Fruit fly (Drosophila melanogaster) whole organism, embryonic: Measurements from ENCODE around the gene CG1074.

Experiments used
- Antp ChIP-seq: fragments of 200-800 bp; sonication (Bioruptor generic); optimal IDR thresholded peaks from 3 replicates; lab custom pipeline; 2016; ENCODE audit warnings: missing biosample characterization, missing genetic modification characterization
- Atf6 ChIP-seq: fragments of 200-800 bp; sonication (Bioruptor generic); IDR thresholded peaks from 2 replicates; pipeline ENCODE4 v1.3.6; 2022; ENCODE audit warnings: missing biosample characterization, missing genetic modification characterization
- Bteb2 ChIP-seq: fragments of 200-800 bp; sonication (Bioruptor generic); optimal IDR thresholded peaks from 2 replicates; lab custom pipeline; 2016; ENCODE audit warnings: missing biosample characterization, missing genetic modification characterization
- CG10147 ChIP-seq: fragments of 200-800 bp; sonication (Bioruptor generic); optimal IDR thresholded peaks from 2 replicates; lab custom pipeline; 2019; ENCODE audit warnings: missing biosample characterization, mild to moderate bottlenecking, missing genetic modification characterization, moderate library complexity
- CG11085 ChIP-seq: fragments of 200-800 bp; sonication (Bioruptor generic); IDR thresholded peaks from 2 replicates; pipeline ENCODE4 v1.3.6; 2022; ENCODE audit warnings: missing biosample characterization, missing genetic modification characterization
- CG14441 ChIP-seq: fragments of 200-800 bp; sonication (Bioruptor generic); IDR thresholded peaks from 2 replicates; pipeline ENCODE4 v1.3.6; 2022; ENCODE audit warnings: missing biosample characterization, missing genetic modification characterization
- CG15011 ChIP-seq: fragments of 200-800 bp; sonication (Bioruptor generic); optimal IDR thresholded peaks from 3 replicates; lab custom pipeline; 2018; ENCODE audit warnings: missing biosample characterization, mild to moderate bottlenecking, missing genetic modification characterization
- CG15601 ChIP-seq: fragments of 200-800 bp; sonication (Bioruptor generic); optimal IDR thresholded peaks from 3 replicates; lab custom pipeline; 2019; ENCODE audit warnings: missing biosample characterization, mild to moderate bottlenecking, missing genetic modification characterization, moderate library complexity
- CG17568 ChIP-seq: fragments of 200-800 bp; sonication (Bioruptor generic); optimal IDR thresholded peaks from 2 replicates; lab custom pipeline; 2018; ENCODE audit warnings: missing biosample characterization, mild to moderate bottlenecking, missing genetic modification characterization, moderate library complexity
- CG17912 ChIP-seq: fragments of 200-800 bp; sonication (Bioruptor generic); optimal IDR thresholded peaks from 2 replicates; lab custom pipeline; 2018; ENCODE audit warnings: missing biosample characterization, mild to moderate bottlenecking, missing genetic modification characterization
- CG32532 ChIP-seq: fragments of 200-800 bp; sonication (Bioruptor generic); IDR thresholded peaks from 2 replicates; pipeline ENCODE4 v1.3.6; 2022; ENCODE audit warnings: missing biosample characterization, missing genetic modification characterization
- CG4360 ChIP-seq: fragments of 200-800 bp; sonication (Bioruptor generic); IDR thresholded peaks from 2 replicates; pipeline ENCODE4 v1.3.6; 2022; ENCODE audit warnings: missing biosample characterization, missing genetic modification characterization
- CG5180 ChIP-seq: fragments of 200-800 bp; sonication (Bioruptor generic); optimal IDR thresholded peaks from 3 replicates; lab custom pipeline; 2017; ENCODE audit warnings: missing biosample characterization, missing genetic modification characterization, mild to moderate bottlenecking, moderate library complexity, missing genetic modification reagents
- CG9437 ChIP-seq: fragments of 200-800 bp; sonication (Bioruptor generic); optimal IDR thresholded peaks from 2 replicates; lab custom pipeline; 2018; ENCODE audit warnings: missing biosample characterization, mild to moderate bottlenecking, missing genetic modification characterization
- CG9932 ChIP-seq: fragments of 200-800 bp; sonication (Bioruptor generic); IDR thresholded peaks from 2 replicates; pipeline ENCODE4 v1.3.6; 2022; ENCODE audit warnings: missing biosample characterization, missing genetic modification characterization
- Doc2 ChIP-seq: fragments of 200-800 bp; sonication (Bioruptor generic); IDR thresholded peaks from 2 replicates; pipeline ENCODE4 v1.3.6; 2022; ENCODE audit warnings: missing biosample characterization, missing genetic modification characterization
- Dp ChIP-seq: fragments of 200-800 bp; sonication (Bioruptor generic); optimal IDR thresholded peaks from 2 replicates; lab custom pipeline; 2018; ENCODE audit warnings: missing biosample characterization, mild to moderate bottlenecking, missing genetic modification characterization, moderate library complexity
- Dref ChIP-seq: fragments of 200-800 bp; sonication (Bioruptor generic); IDR thresholded peaks from 2 replicates; pipeline ENCODE4 v1.3.6; 2022; ENCODE audit warnings: missing biosample characterization, missing genetic modification characterization
- Eip74EF ChIP-seq, 2 experiments: fragments of 200-800 bp in 1 of 2; fragments of >200 bp in 1 of 2; sonication (Bioruptor generic) in 1 of 2; optimal IDR thresholded peaks; 2 replicates each; lab custom pipeline; 2017 to 2019; ENCODE audit warnings: missing biosample characterization in 2 of 2, missing genetic modification characterization in 2 of 2, mild to moderate bottlenecking in 1 of 2, moderate library complexity in 1 of 2
- Elba2 ChIP-seq: fragments of 200-800 bp; sonication (Bioruptor generic); optimal IDR thresholded peaks from 3 replicates; lab custom pipeline; 2016; ENCODE audit warnings: missing biosample characterization, missing genetic modification characterization
- Hand ChIP-seq: fragments of 200-800 bp; sonication (Bioruptor generic); optimal IDR thresholded peaks from 2 replicates; lab custom pipeline; 2017; ENCODE audit warnings: mild to moderate bottlenecking, missing biosample characterization, missing genetic modification reagents, missing genetic modification characterization
- Hey ChIP-seq: fragments of 200-800 bp; sonication (Bioruptor generic); optimal IDR thresholded peaks from 3 replicates; lab custom pipeline; 2018; ENCODE audit warnings: missing biosample characterization, mild to moderate bottlenecking, missing genetic modification characterization
- Lpt ChIP-seq: fragments of >200 bp; optimal IDR thresholded peaks from 2 replicates; lab custom pipeline; 2018; ENCODE audit warnings: missing biosample characterization, missing genetic modification characterization
- Med ChIP-seq: fragments of 200-800 bp; sonication (Bioruptor generic); peaks from one replicate; lab custom pipeline; 2016; ENCODE audit warnings: missing biosample characterization, missing genetic modification characterization, mild to moderate bottlenecking, inconsistent platforms, moderate library complexity
- NC2α ChIP-seq: fragments of 200-800 bp; sonication (Bioruptor generic); optimal IDR thresholded peaks from 2 replicates; lab custom pipeline; 2016; ENCODE audit warnings: missing biosample characterization, missing genetic modification characterization
- NK7.1 ChIP-seq: fragments of 200-800 bp; sonication (Bioruptor generic); optimal IDR thresholded peaks from 3 replicates; lab custom pipeline; 2016; ENCODE audit warnings: missing biosample characterization, missing genetic modification characterization
- Ptx1 ChIP-seq: fragments of 200-800 bp; sonication (Bioruptor generic); IDR thresholded peaks from 2 replicates; pipeline ENCODE4 v1.3.6; 2022; ENCODE audit warnings: missing biosample characterization, missing genetic modification characterization
- Rfx ChIP-seq: fragments of 200-800 bp; sonication (Bioruptor generic); IDR thresholded peaks from 2 replicates; pipeline ENCODE4 v1.3.6; 2022; ENCODE audit warnings: missing biosample characterization, missing genetic modification characterization
- Scr ChIP-seq: fragments of 200-800 bp; sonication (Bioruptor generic); IDR thresholded peaks from 2 replicates; pipeline ENCODE4 v1.3.6; 2022; ENCODE audit warnings: missing biosample characterization, missing genetic modification characterization; ENCODE audit not compliant: partially characterized antibody
- Six4 ChIP-seq: fragments of 200-800 bp; sonication (Bioruptor generic); optimal IDR thresholded peaks from 2 replicates; lab custom pipeline; 2016; ENCODE audit warnings: missing biosample characterization, missing genetic modification characterization
- al ChIP-seq: fragments of 200-800 bp; sonication (Bioruptor generic); IDR thresholded peaks from 2 replicates; pipeline ENCODE4 v1.3.6; 2022; ENCODE audit warnings: missing biosample characterization, missing genetic modification characterization
- ara ChIP-seq: fragments of 200-800 bp; sonication (Bioruptor generic); IDR thresholded peaks from 2 replicates; pipeline ENCODE4 v1.3.6; 2022; ENCODE audit warnings: missing biosample characterization, missing genetic modification characterization
- az2 ChIP-seq: fragments of 200-800 bp; sonication (Bioruptor generic); optimal IDR thresholded peaks from 3 replicates; lab custom pipeline; 2016; ENCODE audit warnings: missing biosample characterization, missing genetic modification characterization
- btn ChIP-seq: fragments of 200-800 bp; sonication (Bioruptor generic); optimal IDR thresholded peaks from 2 replicates; lab custom pipeline; 2016; ENCODE audit warnings: missing biosample characterization, missing genetic modification characterization
- cg ChIP-seq: fragments of 200-800 bp; sonication (Bioruptor generic); optimal IDR thresholded peaks from 3 replicates; lab custom pipeline; 2019; ENCODE audit warnings: missing biosample characterization, mild to moderate bottlenecking, missing genetic modification characterization, moderate library complexity
- cwo ChIP-seq: fragments of 200-800 bp; sonication (Bioruptor generic); optimal IDR thresholded peaks from 3 replicates; lab custom pipeline; 2017; ENCODE audit warnings: missing biosample characterization, missing genetic modification characterization, mild to moderate bottlenecking, moderate library complexity, missing genetic modification reagents
- dan ChIP-seq: fragments of 200-800 bp; sonication (Bioruptor generic); IDR thresholded peaks from 2 replicates; pipeline ENCODE4 v1.3.6; 2022; ENCODE audit warnings: missing biosample characterization, missing genetic modification characterization
- gt ChIP-seq: fragments of 200-800 bp; sonication (Bioruptor generic); IDR thresholded peaks from 2 replicates; pipeline ENCODE4 v1.3.6; 2022; ENCODE audit warnings: missing biosample characterization, missing genetic modification characterization
- ham ChIP-seq: fragments of 200-800 bp; sonication (Bioruptor generic); IDR thresholded peaks from 2 replicates; pipeline ENCODE4 v1.3.6; 2022; ENCODE audit warnings: missing biosample characterization, missing genetic modification characterization
- kah ChIP-seq: fragments of 200-800 bp; sonication (Bioruptor generic); optimal IDR thresholded peaks from 2 replicates; lab custom pipeline; 2018; ENCODE audit warnings: missing biosample characterization, mild to moderate bottlenecking, missing genetic modification characterization
- kay ChIP-seq: fragments of 200-800 bp; sonication (Bioruptor generic); optimal IDR thresholded peaks from 2 replicates; lab custom pipeline; 2016; ENCODE audit warnings: missing biosample characterization, missing genetic modification characterization
- mirr ChIP-seq: fragments of 200-800 bp; sonication (Bioruptor generic); optimal IDR thresholded peaks from 3 replicates; lab custom pipeline; 2018; ENCODE audit warnings: missing biosample characterization, mild to moderate bottlenecking, missing genetic modification characterization
- mld ChIP-seq: fragments of 200-800 bp; sonication (Bioruptor generic); IDR thresholded peaks from 3 replicates; pipeline ENCODE4 v1.3.6; 2022; ENCODE audit warnings: missing biosample characterization, missing genetic modification characterization; ENCODE audit not compliant: partially characterized antibody
- ranshi ChIP-seq: fragments of 200-800 bp; sonication (Bioruptor generic); IDR thresholded peaks from 2 replicates; pipeline ENCODE4 v1.3.6; 2022; ENCODE audit warnings: missing biosample characterization, missing genetic modification characterization
- rib ChIP-seq: fragments of 200-800 bp; sonication (Bioruptor generic); IDR thresholded peaks from 2 replicates; pipeline ENCODE4 v1.3.6; 2022; ENCODE audit warnings: missing biosample characterization, missing genetic modification characterization
- run ChIP-seq: fragments of 200-800 bp; sonication (Bioruptor generic); optimal IDR thresholded peaks from 3 replicates; lab custom pipeline; 2018; ENCODE audit warnings: missing biosample characterization, mild to moderate bottlenecking, missing genetic modification characterization
- sens-2 ChIP-seq: fragments of 200-800 bp; sonication (Bioruptor generic); IDR thresholded peaks from 2 replicates; pipeline ENCODE4 v1.3.6; 2022; ENCODE audit warnings: missing biosample characterization, missing genetic modification characterization
- so ChIP-seq: fragments of 200-800 bp; sonication (Bioruptor generic); IDR thresholded peaks from 3 replicates; pipeline ENCODE4 v1.3.6; 2022; ENCODE audit warnings: missing biosample characterization, missing genetic modification characterization
- usp ChIP-seq: fragments of >200 bp; optimal IDR thresholded peaks from 2 replicates; lab custom pipeline; 2017; ENCODE audit warnings: missing biosample characterization, missing genetic modification characterization
- vvl ChIP-seq: fragments of 200-800 bp; sonication (Bioruptor generic); IDR thresholded peaks from 2 replicates; pipeline ENCODE4 v1.3.6; 2022; ENCODE audit warnings: missing biosample characterization, missing genetic modification characterization
- zfh2 ChIP-seq: fragments of 200-800 bp; sonication (Bioruptor generic); optimal IDR thresholded peaks from 2 replicates; lab custom pipeline; 2016; ENCODE audit warnings: missing biosample characterization, missing genetic modification characterization

The CG1074 gene

DNA sequence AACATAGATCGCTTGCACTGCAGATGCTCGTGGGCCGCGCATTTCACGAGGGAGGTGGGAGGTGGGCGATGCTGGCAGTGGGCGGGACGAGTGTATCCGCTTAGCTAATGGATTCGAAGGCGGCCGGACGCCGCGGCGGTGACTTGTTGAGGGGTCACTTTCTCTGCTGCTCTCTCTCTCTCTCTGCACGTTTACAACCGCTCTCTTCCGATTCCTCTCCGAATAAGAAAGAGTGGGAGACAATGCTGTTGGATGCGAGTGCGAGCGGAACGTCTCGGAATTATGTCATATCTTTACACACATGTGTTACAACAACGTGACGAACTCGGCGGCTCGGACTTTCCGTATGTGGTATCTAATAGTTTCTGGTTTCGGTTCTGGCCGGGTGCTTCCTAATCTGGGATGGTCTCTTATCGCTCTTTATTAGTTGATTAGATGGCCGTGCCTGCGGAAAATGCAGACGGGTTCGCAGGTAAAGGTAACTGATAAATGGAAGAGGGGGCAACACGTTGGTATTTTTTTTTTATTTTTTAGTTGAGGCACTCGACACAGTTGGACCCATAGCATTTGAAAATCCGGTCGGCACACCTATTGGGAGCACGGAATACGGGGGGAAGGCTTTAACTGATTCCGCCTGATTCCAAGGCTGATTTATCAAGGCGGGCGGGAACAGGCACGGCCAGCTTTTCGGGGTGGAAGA, 18.7 kb downstream of the CG1074 start (continued):
- TF ChIP-seq Hand, result no peak
- TF ChIP-seq so (GFP tag; lab: Robert Waterston, UW), result 0 out of 3 replicates have a peak, but pooled peaks have one; percentile 22
- TF ChIP-seq cg, result no peak
- no peak for TF ChIP-seq rib
- TF ChIP-seq Bteb2, result no peak
- no peak for TF ChIP-seq Doc2 (GFP tag; lab: Robert Waterston, UW)
- peak; percentile 59 for TF ChIP-seq mirr (GFP tag; lab: Kevin White, UChicago)
- TF ChIP-seq Rfx (GFP tag; lab: Robert Waterston, UW), result no peak
- no peak for TF ChIP-seq kay
- no peak for TF ChIP-seq ara (GFP tag; lab: Robert Waterston, UW)
- peak in 1 of 2 experiments; percentile 14 for TF ChIP-seq Eip74EF (GFP tag; optimal IDR thresholded peaks at IDR 0.05; lab: Kevin White, UChicago)
- no peak for TF ChIP-seq Antp (GFP tag; lab: Kevin White, UChicago)
- TF ChIP-seq CG32532 (GFP tag; lab: Robert Waterston, UW), result peak; percentile 20; the same call in 1 of the 2 replicates
- TF ChIP-seq CG14441 (GFP tag; lab: Robert Waterston, UW), result no peak
- TF ChIP-seq cwo (GFP tag; lab: Kevin White, UChicago), result peak; percentile 16
- no peak for TF ChIP-seq NC2α (GFP tag; lab: Kevin White, UChicago)
- peak; percentile 66 for TF ChIP-seq CG9437 (GFP tag; lab: Kevin White, UChicago)
- TF ChIP-seq az2 (GFP tag; lab: Kevin White, UChicago), result no peak
- no peak for TF ChIP-seq run (tag; lab: Kevin White, UChicago)
- no peak for TF ChIP-seq ham (GFP tag; lab: Robert Waterston, UW)
- no peak for TF ChIP-seq CG15011 (GFP tag; lab: Kevin White, UChicago)
- TF ChIP-seq usp, result no peak
- no peak for TF ChIP-seq gt (GFP tag; lab: Robert Waterston, UW)
- TF ChIP-seq Lpt (GFP tag; lab: Kevin White, UChicago), result no peak
- TF ChIP-seq Hey (tag; lab: Kevin White, UChicago), result no peak
- peak; percentile 27; the same call in 1 of the 2 replicates for TF ChIP-seq vvl
- no peak for TF ChIP-seq zfh2 (GFP tag; lab: Kevin White, UChicago)
- TF ChIP-seq Scr (GFP tag; lab: Robert Waterston, UW), result peak; percentile 21; the same call in 1 of the 2 replicates
- TF ChIP-seq CG11085 (GFP tag; lab: Robert Waterston, UW), result no peak
- TF ChIP-seq kah (GFP tag; lab: Kevin White, UChicago), result peak; percentile 9
- TF ChIP-seq dan (GFP tag; lab: Robert Waterston, UW), result no peak
- peak; percentile 39 for TF ChIP-seq Med
- TF ChIP-seq NK7.1, result no peak
- TF ChIP-seq Atf6 (GFP tag; lab: Robert Waterston, UW), result no peak
- no peak for TF ChIP-seq Ptx1 (GFP tag; lab: Robert Waterston, UW)
- TF ChIP-seq ranshi (GFP tag; lab: Robert Waterston, UW), result no peak
- no peak for TF ChIP-seq CG15601 (tag; lab: Kevin White, UChicago)
- TF ChIP-seq CG5180 (GFP tag; lab: Kevin White, UChicago), result peak; percentile 86
- no peak for TF ChIP-seq mld (GFP tag; lab: Robert Waterston, UW)
- peak; percentile 17 for TF ChIP-seq CG10147 (GFP tag; lab: Kevin White, UChicago)
- TF ChIP-seq CG17912 (GFP tag; lab: Kevin White, UChicago), result no peak
- no peak for TF ChIP-seq Dp
- TF ChIP-seq Six4 (GFP tag; lab: Kevin White, UChicago), result no peak
- no peak for TF ChIP-seq sens-2 (GFP tag; lab: Robert Waterston, UW)
- no peak for TF ChIP-seq btn (GFP tag; lab: Kevin White, UChicago)
- TF ChIP-seq CG17568 (GFP tag; lab: Kevin White, UChicago), result no peak
- no peak for TF ChIP-seq Elba2 (GFP tag; lab: Kevin White, UChicago)
- no peak for TF ChIP-seq Dref (GFP tag; lab: Robert Waterston, UW)
- peak; percentile 76 for TF ChIP-seq CG4360 (GFP tag; lab: Robert Waterston, UW)
- TF ChIP-seq CG9932 (GFP tag; lab: Robert Waterston, UW), result no peak
- no peak for TF ChIP-seq al (GFP tag; lab: Robert Waterston, UW)
